Fruit fly (Drosophila melanogaster): Measurements from ENCODE around the gene Nemp.

Nemp gene

dm6 chrX:16688106-16688459, 33.3 kb upstream of the Nemp start:
- TF ChIP-seq CG6854 (GFP tag; optimal IDR thresholded peaks at IDR 0.05) (no peak), Lpt (GFP tag; optimal IDR thresholded peaks at IDR 0.05) (no peak), CG11762 (GFP tag; optimal IDR thresholded peaks at IDR 0.05; ENCODE audit: insufficient read depth) (no peak), Hr4 (GFP tag; optimal IDR thresholded peaks at IDR 0.05) (no peak), fkh (GFP tag; optimal IDR thresholded peaks at IDR 0.05) (no peak), fd85E (GFP tag; optimal IDR thresholded peaks at IDR 0.05) (no peak)

- TF ChIP-seq fkh (GFP tag; optimal IDR thresholded peaks at IDR 0.05) (no peak), Sox15 (GFP tag; optimal IDR thresholded peaks at IDR 0.05) (no peak), CG6808 (GFP tag; optimal IDR thresholded peaks at IDR 0.05) (no peak), dsx (GFP tag; optimal IDR thresholded peaks at IDR 0.05; ENCODE audit: poor library complexity, severe bottlenecking) (no peak), fd59A (GFP tag; optimal IDR thresholded peaks at IDR 0.05) (no peak), CG4318 (GFP tag; optimal IDR thresholded peaks at IDR 0.05) (no peak), CG9139 (GFP tag; optimal IDR thresholded peaks at IDR 0.05) (no peak), CG31627 (GFP tag; optimal IDR thresholded peaks at IDR 0.05) (no peak)
Observed at dm6 chrX:16687400-16688105, 32.7 kb upstream of the Nemp start.

DNA sequence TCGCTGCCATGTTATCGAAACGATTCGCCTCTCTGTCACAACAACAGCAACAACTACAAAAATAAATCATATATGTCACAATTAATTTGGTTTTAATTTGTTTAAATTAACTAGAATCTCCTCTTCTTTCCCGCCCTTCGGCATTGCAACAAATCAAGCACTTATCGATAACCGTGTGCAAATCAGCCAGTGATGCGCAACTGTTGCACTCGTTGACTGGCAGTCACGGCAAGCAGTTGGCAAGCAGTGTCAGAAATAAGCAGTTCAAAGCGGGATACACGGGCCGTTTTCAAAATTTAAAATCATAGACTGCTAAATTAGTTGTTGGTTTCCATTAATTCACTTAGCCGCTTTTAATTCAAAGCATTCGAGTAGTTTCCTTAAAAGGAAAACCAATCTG, 28.9 kb upstream of the Nemp start, which contains the start of gene Axs:
Gene Axs (minus strand): TSS at position 131 of the 400 bp plus-strand sequence.
- TF ChIP-seq dac (GFP tag; optimal IDR thresholded peaks at IDR 0.05) (no peak), Eip78C (GFP tag) (peak; percentile 21), Sox14 (GFP tag; optimal IDR thresholded peaks at IDR 0.05) (peak; percentile 35), dsx (GFP tag; optimal IDR thresholded peaks at IDR 0.05; ENCODE audit: poor library complexity, severe bottlenecking) (peak; percentile 93), achi (GFP tag; optimal IDR thresholded peaks at IDR 0.05) (peak; percentile 29), pdm3 (GFP tag; optimal IDR thresholded peaks at IDR 0.05) (peak; percentile 5), lz (GFP tag; optimal IDR thresholded peaks at IDR 0.05) (no peak)

DNA sequence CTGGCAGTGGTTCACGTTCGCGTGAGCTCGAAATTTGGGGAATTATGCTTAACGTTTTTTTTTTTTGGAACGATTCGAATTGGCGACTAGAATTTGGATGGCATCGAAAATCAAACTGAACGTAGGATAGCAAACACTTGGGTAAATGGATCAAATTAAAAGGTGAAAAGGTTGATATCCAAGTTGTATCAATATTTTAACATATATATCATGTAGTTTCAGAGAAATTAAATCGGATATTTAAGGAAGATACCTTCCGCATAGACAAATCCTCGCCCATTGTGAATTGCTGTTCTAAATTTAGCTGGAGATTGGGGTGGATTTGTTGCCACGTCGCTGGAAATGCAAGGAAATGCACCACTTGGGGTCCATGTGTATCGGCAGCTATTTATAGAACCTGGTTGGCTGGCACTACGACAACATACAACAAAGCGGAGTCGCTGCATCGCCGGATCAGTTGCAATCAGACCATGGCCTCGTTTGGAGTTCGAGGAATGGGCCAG, 24.1 kb upstream of the Nemp start, which contains the start of the genes CG13010 and sing:
Gene CG13010 (minus strand): TSS at position 101 of the 503 bp plus-strand sequence.
Gene sing (plus strand): TSS at position 453 of the 503 bp plus-strand sequence.
- TF ChIP-seq CG34406 (GFP tag; optimal IDR thresholded peaks at IDR 0.05): no peak
- no peak for TF ChIP-seq CG31627 (GFP tag; optimal IDR thresholded peaks at IDR 0.05)
- TF ChIP-seq CG7368 (GFP tag; optimal IDR thresholded peaks at IDR 0.05): no peak
- no peak for TF ChIP-seq spab (GFP tag; optimal IDR thresholded peaks at IDR 0.05)
- TF ChIP-seq esn (GFP tag; optimal IDR thresholded peaks at IDR 0.05): no peak
- no peak for TF ChIP-seq Hr39 (GFP tag; optimal IDR thresholded peaks at IDR 0.05)
- TF ChIP-seq Met (GFP tag; optimal IDR thresholded peaks at IDR 0.05): no peak
- no peak for TF ChIP-seq Sox15 (GFP tag; optimal IDR thresholded peaks at IDR 0.05)
- TF ChIP-seq CG3919 (GFP tag; optimal IDR thresholded peaks at IDR 0.05): no peak
- TF ChIP-seq ss (GFP tag; optimal IDR thresholded peaks at IDR 0.05): no peak
- TF ChIP-seq CG6163 (GFP tag; IDR thresholded peaks at IDR 0.05): no peak
- no peak for TF ChIP-seq CG4318 (GFP tag; optimal IDR thresholded peaks at IDR 0.05)
- TF ChIP-seq CG11294 (GFP tag; IDR thresholded peaks at IDR 0.05): no peak
- TF ChIP-seq Sox14 (GFP tag; optimal IDR thresholded peaks at IDR 0.05): no peak
- no peak for TF ChIP-seq Gug (GFP tag; IDR thresholded peaks at IDR 0.05)
- TF ChIP-seq CG8319 (GFP tag; optimal IDR thresholded peaks at IDR 0.05): no peak
- no peak for TF ChIP-seq CG10669 (GFP tag; optimal IDR thresholded peaks at IDR 0.05)
- no peak for TF ChIP-seq eg (GFP tag; IDR thresholded peaks at IDR 0.05)
- TF ChIP-seq CG8632 (GFP tag; optimal IDR thresholded peaks at IDR 0.05): no peak
